Fruit fly (Drosophila melanogaster) whole organism, prepupa: Measurements from ENCODE around the gene CG2924.
A peak's percentile ranks its signal among the peaks of the same experiment; 100 is the strongest.

Experiments used
- Blimp-1 ChIP-seq: fragments of 200-800 bp; sonication (Bioruptor generic); optimal IDR thresholded peaks from 3 replicates; lab custom pipeline; 2017; ENCODE audit warnings: missing biosample characterization, missing genetic modification characterization, mild to moderate bottlenecking, moderate library complexity, missing genetic modification reagents
- CG10631 ChIP-seq: fragments of 200-800 bp; sonication (Bioruptor generic); optimal IDR thresholded peaks from 2 replicates; lab custom pipeline; 2016; ENCODE audit warnings: missing biosample characterization, missing genetic modification characterization
- CG10669 ChIP-seq: fragments of 200-800 bp; sonication (Bioruptor generic); optimal IDR thresholded peaks from 3 replicates; lab custom pipeline; 2018; ENCODE audit warnings: missing biosample characterization, mild to moderate bottlenecking, missing genetic modification characterization, moderate library complexity
- CG11294 ChIP-seq: fragments of 200-800 bp; sonication (Bioruptor generic); IDR thresholded peaks from 2 replicates; pipeline ENCODE4 v1.3.6; 2022; ENCODE audit warnings: missing biosample characterization, missing genetic modification characterization
- CG11762 ChIP-seq: fragments of 200-800 bp; sonication (Bioruptor generic); optimal IDR thresholded peaks from 3 replicates; lab custom pipeline; 2016; ENCODE audit warnings: missing biosample characterization, missing genetic modification characterization; ENCODE audit not compliant: insufficient read depth
- CG11902 ChIP-seq: fragments of 200-800 bp; sonication (Bioruptor generic); optimal IDR thresholded peaks from 3 replicates; lab custom pipeline; 2016; ENCODE audit warnings: missing biosample characterization, missing genetic modification characterization
- CG15336 ChIP-seq: fragments of 200-800 bp; sonication (Bioruptor generic); IDR thresholded peaks from 2 replicates; pipeline ENCODE4 v1.3.6; 2022; ENCODE audit warnings: missing biosample characterization, missing genetic modification characterization
- CG1621 ChIP-seq: fragments of 200-800 bp; sonication (Bioruptor generic); optimal IDR thresholded peaks from 3 replicates; lab custom pipeline; 2018; ENCODE audit warnings: missing biosample characterization, mild to moderate bottlenecking, missing genetic modification characterization
- CG16779 ChIP-seq: fragments of 200-800 bp; sonication (Bioruptor generic); optimal IDR thresholded peaks from 3 replicates; lab custom pipeline; 2017; ENCODE audit warnings: missing biosample characterization, mild to moderate bottlenecking, missing genetic modification characterization
- CG3032 ChIP-seq: fragments of 200-800 bp; optimal IDR thresholded peaks from 2 replicates; lab custom pipeline; 2019; ENCODE audit warnings: missing biosample characterization, mild to moderate bottlenecking, missing genetic modification characterization, moderate library complexity
- CG31627 ChIP-seq: fragments of 200-800 bp; sonication (Bioruptor generic); optimal IDR thresholded peaks from 3 replicates; lab custom pipeline; 2016; ENCODE audit warnings: missing biosample characterization, missing genetic modification characterization
- CG32006 ChIP-seq: fragments of 200-800 bp; sonication (Bioruptor generic); optimal IDR thresholded peaks from 3 replicates; lab custom pipeline; 2017; ENCODE audit warnings: missing biosample characterization, mild to moderate bottlenecking, missing genetic modification characterization
- CG34406 ChIP-seq: fragments of 200-800 bp; sonication (Bioruptor generic); optimal IDR thresholded peaks from 3 replicates; lab custom pipeline; 2016; ENCODE audit warnings: missing biosample characterization, missing genetic modification characterization
- CG3919 ChIP-seq: fragments of 200-800 bp; sonication (Bioruptor generic); optimal IDR thresholded peaks from 3 replicates; lab custom pipeline; 2016; ENCODE audit warnings: missing biosample characterization, missing genetic modification characterization
- CG4318 ChIP-seq: fragments of 200-800 bp; sonication (Bioruptor generic); optimal IDR thresholded peaks from 3 replicates; lab custom pipeline; 2017; ENCODE audit warnings: missing biosample characterization, mild to moderate bottlenecking, missing genetic modification characterization
- CG6163 ChIP-seq: fragments of 200-800 bp; sonication (Bioruptor generic); IDR thresholded peaks from 3 replicates; pipeline ENCODE4 v1.3.6; 2022; ENCODE audit warnings: missing biosample characterization, missing genetic modification characterization
- CG6276 ChIP-seq: fragments of 200-800 bp; sonication (Bioruptor generic); optimal IDR thresholded peaks from 2 replicates; lab custom pipeline; 2017; ENCODE audit warnings: missing biosample characterization, mild to moderate bottlenecking, missing genetic modification characterization
- CG6808 ChIP-seq: fragments of 200-800 bp; sonication (Bioruptor generic); optimal IDR thresholded peaks from 3 replicates; lab custom pipeline; 2017; ENCODE audit warnings: missing biosample characterization, missing genetic modification characterization, mild to moderate bottlenecking, moderate library complexity, missing genetic modification reagents
- CG8119 ChIP-seq: fragments of 200-800 bp; sonication (Bioruptor generic); IDR thresholded peaks from 3 replicates; pipeline ENCODE4 v1.3.6; 2022; ENCODE audit warnings: missing biosample characterization, missing genetic modification characterization
- CG8319 ChIP-seq: fragments of 200-800 bp; sonication (Bioruptor generic); optimal IDR thresholded peaks from 3 replicates; lab custom pipeline; 2016; ENCODE audit warnings: missing biosample characterization, missing genetic modification characterization
- Eip75B ChIP-seq: fragments of 200-800 bp; sonication (Bioruptor generic); optimal IDR thresholded peaks from 3 replicates; lab custom pipeline; 2016; ENCODE audit warnings: missing biosample characterization, missing genetic modification characterization
- Eip78C ChIP-seq: fragments of 200-800 bp; sonication (Bioruptor generic); peaks from one replicate; lab custom pipeline; 2016; ENCODE audit warnings: missing biosample characterization, missing genetic modification characterization
- Ets96B ChIP-seq: fragments of 200-800 bp; optimal IDR thresholded peaks from 2 replicates; lab custom pipeline; 2019; ENCODE audit warnings: missing biosample characterization, mild to moderate bottlenecking, missing genetic modification characterization, moderate library complexity
- Gug ChIP-seq: fragments of 200-800 bp; sonication (Bioruptor generic); IDR thresholded peaks from 2 replicates; pipeline ENCODE4 v1.3.6; 2022; ENCODE audit warnings: missing biosample characterization, missing genetic modification characterization
- Hr38 ChIP-seq: sonication (Bioruptor generic); optimal IDR thresholded peaks from 2 replicates; lab custom pipeline; 2016; ENCODE audit warnings: missing biosample characterization, missing genetic modification characterization
- Hr39 ChIP-seq: fragments of 200-800 bp; sonication (Bioruptor generic); optimal IDR thresholded peaks from 2 replicates; lab custom pipeline; 2016; ENCODE audit warnings: missing biosample characterization, missing genetic modification characterization
- Hr4 ChIP-seq: fragments of 200-800 bp; sonication (Bioruptor generic); optimal IDR thresholded peaks from 3 replicates; lab custom pipeline; 2016; ENCODE audit warnings: missing biosample characterization, missing genetic modification characterization
- Lpt ChIP-seq: fragments of 200-800 bp; sonication (Bioruptor generic); optimal IDR thresholded peaks from 3 replicates; lab custom pipeline; 2016; ENCODE audit warnings: missing biosample characterization, missing genetic modification characterization
- Sox15 ChIP-seq: fragments of 200-800 bp; sonication (Bioruptor generic); optimal IDR thresholded peaks from 3 replicates; lab custom pipeline; 2016; ENCODE audit warnings: missing biosample characterization, missing genetic modification characterization
- cyc ChIP-seq: fragments of 200-800 bp; sonication (Bioruptor generic); optimal IDR thresholded peaks from 3 replicates; lab custom pipeline; 2016; ENCODE audit warnings: missing biosample characterization, missing genetic modification characterization
- dac ChIP-seq: fragments of 200-800 bp; sonication (Bioruptor generic); optimal IDR thresholded peaks from 2 replicates; lab custom pipeline; 2017; ENCODE audit warnings: missing biosample characterization, mild to moderate bottlenecking, missing genetic modification characterization
- dsx ChIP-seq: fragments of 200-800 bp; optimal IDR thresholded peaks from 3 replicates; lab custom pipeline; 2019; ENCODE audit warnings: missing biosample characterization, mild to moderate bottlenecking, missing genetic modification characterization, moderate library complexity; ENCODE audit not compliant: poor library complexity, severe bottlenecking
- eg ChIP-seq: fragments of 200-800 bp; sonication (Bioruptor generic); IDR thresholded peaks from 3 replicates; pipeline ENCODE4 v1.3.6; 2022; ENCODE audit warnings: missing biosample characterization, missing genetic modification characterization
- esn ChIP-seq: fragments of 200-800 bp; sonication (Bioruptor generic); optimal IDR thresholded peaks from 2 replicates; lab custom pipeline; 2016; ENCODE audit warnings: missing biosample characterization, mild to moderate bottlenecking, missing genetic modification characterization, moderate library complexity
- fd59A ChIP-seq: fragments of 200-800 bp; sonication (Bioruptor generic); optimal IDR thresholded peaks from 2 replicates; lab custom pipeline; 2017; ENCODE audit warnings: missing biosample characterization, mild to moderate bottlenecking, missing genetic modification characterization, missing genetic modification reagents
- fkh ChIP-seq: fragments of 200-800 bp; sonication (Bioruptor generic); optimal IDR thresholded peaks from 3 replicates; lab custom pipeline; 2017; ENCODE audit warnings: missing biosample characterization, mild to moderate bottlenecking, missing genetic modification characterization, moderate library complexity
- net ChIP-seq: fragments of 200-800 bp; sonication (Bioruptor generic); optimal IDR thresholded peaks from 3 replicates; lab custom pipeline; 2016; ENCODE audit warnings: missing biosample characterization, missing genetic modification characterization
- pdm3 ChIP-seq: fragments of 200-800 bp; sonication (Bioruptor generic); optimal IDR thresholded peaks from 3 replicates; lab custom pipeline; 2016; ENCODE audit warnings: missing biosample characterization, missing genetic modification characterization
- salr ChIP-seq, 2 experiments: fragments of 200-800 bp; sonication (Bioruptor generic); optimal IDR thresholded peaks; 3 replicates each; lab custom pipeline; 2016 to 2018; ENCODE audit warnings: missing biosample characterization in 2 of 2, missing genetic modification characterization in 2 of 2, mild to moderate bottlenecking in 1 of 2
- spab ChIP-seq: fragments of 200-800 bp; sonication (Bioruptor generic); optimal IDR thresholded peaks from 2 replicates; lab custom pipeline; 2017; ENCODE audit warnings: missing biosample characterization, mild to moderate bottlenecking, missing genetic modification characterization, missing genetic modification reagents
- ss ChIP-seq, 2 experiments: fragments of 200-800 bp; sonication (Bioruptor generic); optimal IDR thresholded peaks; 2 replicates in 1 of 2; 3 replicates in 1 of 2; lab custom pipeline; 2017 to 2018; ENCODE audit warnings: mild to moderate bottlenecking in 2 of 2, missing biosample characterization in 2 of 2, missing genetic modification characterization in 2 of 2, moderate library complexity in 1 of 2
- svp ChIP-seq: fragments of 200-800 bp; sonication (Bioruptor generic); peaks from one replicate; lab custom pipeline; 2016; ENCODE audit warnings: missing biosample characterization, missing genetic modification characterization
- topi ChIP-seq: fragments of 200-800 bp; sonication (Bioruptor generic); optimal IDR thresholded peaks from 3 replicates; lab custom pipeline; 2016; ENCODE audit warnings: missing biosample characterization, missing genetic modification characterization
- vri ChIP-seq: fragments of 200-800 bp; sonication (Bioruptor generic); optimal IDR thresholded peaks from 3 replicates; lab custom pipeline; 2016; ENCODE audit warnings: missing biosample characterization, mild to moderate bottlenecking, missing genetic modification characterization

Gene CG2924

dm6 chrX:2258602-2259233 is 11.8 kb downstream of the CG2924 start (continued):
- TF ChIP-seq dac (GFP tag; lab: Kevin White, UChicago) (peak; percentile 1), pdm3 (GFP tag; lab: Kevin White, UChicago) (no peak), CG11902 (GFP tag; lab: Kevin White, UChicago) (no peak), CG10631 (GFP tag; lab: Kevin White, UChicago) (no peak), Gug (no peak), esn (GFP tag; lab: Kevin White, UChicago) (no peak), CG10669 (GFP tag; lab: Kevin White, UChicago) (peak; percentile 18), Hr38 (GFP tag; lab: Kevin White, UChicago) (no peak)

dm6 chrX:2255035-2255434 is 15.5 kb downstream of the CG2924 start:
- TF ChIP-seq CG31627 (no peak), CG11762 (GFP tag; lab: Kevin White, UChicago) (no peak), net (no peak), svp (GFP tag; lab: Kevin White, UChicago) (no peak), fkh (GFP tag; lab: Kevin White, UChicago) (no peak), Lpt (GFP tag; lab: Kevin White, UChicago) (no peak), CG10631 (GFP tag; lab: Kevin White, UChicago) (no peak), CG32006 (GFP tag; lab: Kevin White, UChicago) (no peak), CG1621 (tag; lab: Kevin White, UChicago) (no peak), CG3032 (tag; lab: Kevin White, UChicago) (no peak), CG34406 (GFP tag; lab: Kevin White, UChicago) (no peak), Ets96B (tag; lab: Kevin White, UChicago) (no peak), esn (GFP tag; lab: Kevin White, UChicago) (no peak)

- TF ChIP-seq fd59A (no peak), CG6276 (GFP tag; lab: Kevin White, UChicago) (peak; percentile 37), ss (GFP tag; optimal IDR thresholded peaks at IDR 0.05; lab: Kevin White, UChicago) (no peak), CG10669 (GFP tag; lab: Kevin White, UChicago) (no peak), Hr38 (GFP tag; lab: Kevin White, UChicago) (no peak), Eip75B (GFP tag; lab: Kevin White, UChicago) (no peak), dsx (GFP tag; lab: Kevin White, UChicago) (no peak), CG6163 (peak; percentile 65; the same call in 2 of the 3 replicates), CG3919 (no peak), Sox15 (GFP tag; lab: Kevin White, UChicago) (no peak), topi (GFP tag; lab: Kevin White, UChicago) (no peak), net (no peak), spab (GFP tag; lab: Kevin White, UChicago) (no peak), CG16779 (tag; lab: Kevin White, UChicago) (no peak), Gug (no peak), Eip78C (GFP tag; lab: Kevin White, UChicago) (peak; percentile 36), CG8319 (GFP tag; lab: Kevin White, UChicago) (no peak), CG15336 (GFP tag; lab: Robert Waterston, UW) (0 out of 2 replicates have a peak, but pooled peaks have one; percentile 8), dac (GFP tag; lab: Kevin White, UChicago) (no peak), svp (GFP tag; lab: Kevin White, UChicago) (no peak), CG11294 (GFP tag; lab: Robert Waterston, UW) (no peak), CG31627 (no peak), CG34406 (GFP tag; lab: Kevin White, UChicago) (no peak), Hr39 (GFP tag; lab: Kevin White, UChicago) (no peak), CG3032 (tag; lab: Kevin White, UChicago) (no peak), Hr4 (GFP tag; lab: Kevin White, UChicago) (no peak), eg (GFP tag; lab: Robert Waterston, UW) (peak; percentile 70), vri (no peak), Lpt (GFP tag; lab: Kevin White, UChicago) (no peak), fkh (GFP tag; lab: Kevin White, UChicago) (no peak), CG4318 (GFP tag; lab: Kevin White, UChicago) (no peak), CG6808 (GFP tag; lab: Kevin White, UChicago) (no peak), Blimp-1 (GFP tag; lab: Kevin White, UChicago) (no peak), salr (GFP tag; optimal IDR thresholded peaks at IDR 0.05; lab: Kevin White, UChicago) (no peak), cyc (no peak), CG8119 (GFP tag; lab: Robert Waterston, UW) (no peak)
These were observed 16.4 kb downstream of the CG2924 start, which contains the start of gene CG3091 for dm6 chrX:2254020-2254626. Gene CG3091 (minus strand): TSS chrX:2254197.
